Worm (Caenorhabditis elegans): ENCODE measurements around the gene mogs-1.

DNA sequence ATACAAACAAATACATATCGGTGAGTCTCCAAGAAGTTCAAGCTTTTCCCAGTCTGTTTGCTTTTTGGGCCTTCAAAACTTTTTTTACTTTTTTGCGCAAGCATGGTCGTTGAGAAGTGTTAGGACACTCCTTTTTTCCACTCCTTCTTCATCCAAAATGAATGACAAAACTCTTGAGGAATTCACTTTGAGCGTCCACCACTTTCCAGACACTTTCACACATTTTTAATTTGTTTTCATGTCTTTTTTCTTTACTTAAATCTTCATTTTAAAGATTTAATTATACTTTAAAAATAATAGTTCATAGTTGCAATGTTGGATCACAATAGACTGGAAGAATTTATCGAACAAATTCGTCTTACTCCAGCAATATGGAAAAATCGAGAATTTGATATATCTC lies 17.5 kb downstream of the mogs-1 start, which contains the start of gene F13H10.1:
- TF ChIP-seq elt-2 (tag; optimal IDR thresholded peaks at IDR 0.05) (no peak), nhr-237 (tag; optimal IDR thresholded peaks at IDR 0.05) (no peak), fos-1 (tag; optimal IDR thresholded peaks at IDR 0.05) (no peak), hmg-11 (tag; optimal IDR thresholded peaks at IDR 0.05) (no peak)
